Fruit fly (Drosophila melanogaster): ENCODE results near the gene CRAT.

DNA sequence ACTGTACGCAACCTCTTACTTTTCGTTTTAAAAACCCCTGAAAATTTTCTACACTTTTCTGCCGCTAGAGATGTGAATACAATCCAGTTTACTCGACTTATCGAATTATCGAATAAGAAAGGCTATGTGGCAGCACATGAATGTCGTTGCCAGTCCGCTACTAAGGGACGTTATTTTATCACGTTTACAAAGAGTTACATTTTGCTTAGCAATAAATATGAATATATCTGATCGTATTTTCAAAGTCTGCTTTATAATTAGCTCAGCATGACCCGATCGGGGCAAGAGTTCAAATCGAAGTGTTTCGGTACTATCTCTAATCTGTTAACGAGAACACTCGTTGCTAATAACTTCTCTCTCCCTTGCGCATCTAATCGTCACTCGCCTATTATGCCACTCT lies 7.7 kb downstream of the CRAT start, which contains the start of gene CG42724:
- TF ChIP-seq Snoo (tag; optimal IDR thresholded peaks at IDR 0.05) (no peak), Pif1B (GFP tag; optimal IDR thresholded peaks at IDR 0.05) (no peak), EcR (GFP tag; optimal IDR thresholded peaks at IDR 0.05) (no peak), CG4496 (GFP tag; IDR thresholded peaks at IDR 0.05) (no peak), CG10348 (GFP tag; IDR thresholded peaks at IDR 0.05) (no peak), CG13204 (GFP tag; optimal IDR thresholded peaks at IDR 0.05) (no peak), CG32121 (GFP tag; IDR thresholded peaks at IDR 0.05) (no peak), D1 (tag; optimal IDR thresholded peaks at IDR 0.05) (no peak), CG15710 (tag; optimal IDR thresholded peaks at IDR 0.05) (no peak), CG9948 (tag; optimal IDR thresholded peaks at IDR 0.05) (no peak)
